Fruit fly (Drosophila melanogaster): ENCODE results near the gene Eig71Ei.

dm6 chr3L:15659341-15659740 lies at the start of gene Eig71Ei, which contains the start of gene Eig71Eh:
- TF ChIP-seq insv (optimal IDR thresholded peaks at IDR 0.05), result no peak
- no peak for TF ChIP-seq Myc (optimal IDR thresholded peaks at IDR 0.05)
- TF ChIP-seq ttk (optimal IDR thresholded peaks at IDR 0.05), result no peak
- no peak for TF ChIP-seq Sin3A (optimal IDR thresholded peaks at IDR 0.05)
- TF ChIP-seq psq (optimal IDR thresholded peaks at IDR 0.05), result no peak
- TF ChIP-seq h (optimal IDR thresholded peaks at IDR 0.05), result no peak
